Fruit fly (Drosophila melanogaster): ENCODE measurements around the gene Rpt4.

dm6 chrX:6310408-6310807 lies 19.4 kb upstream of the Rpt4 start:
- TF ChIP-seq psq (optimal IDR thresholded peaks at IDR 0.05) (no peak), Myc (optimal IDR thresholded peaks at IDR 0.05) (no peak), ttk (optimal IDR thresholded peaks at IDR 0.05) (no peak), h (optimal IDR thresholded peaks at IDR 0.05) (no peak), insv (optimal IDR thresholded peaks at IDR 0.05) (no peak), Sin3A (optimal IDR thresholded peaks at IDR 0.05) (no peak)

Measured in Kc167 (cell line).